Fruit fly (Drosophila melanogaster) whole organism: ENCODE results near the gene CG9673.

Experiments
- CG8478 ChIP-seq: fragments of >200 bp; optimal IDR thresholded peaks from 2 replicates; lab custom pipeline; 2018; ENCODE audit warnings: inconsistent platforms
- Dll ChIP-seq: fragments of >200 bp; optimal IDR thresholded peaks from 2 replicates; lab custom pipeline; 2017
- EcR ChIP-seq, 2 experiments: fragments of >200 bp; optimal IDR thresholded peaks; 2 replicates each; lab custom pipeline; 2017; ENCODE audit warnings: missing biosample characterization in 2 of 2, missing genetic modification characterization in 2 of 2, missing genetic modification reagents in 2 of 2
- pan ChIP-seq: fragments of >200 bp; optimal IDR thresholded peaks from 2 replicates; lab custom pipeline; 2017
- psq ChIP-seq: fragments of >200 bp; optimal IDR thresholded peaks from 2 replicates; lab custom pipeline; 2017
- usp ChIP-seq: fragments of >200 bp; optimal IDR thresholded peaks from 2 replicates; lab custom pipeline; 2017; ENCODE audit warnings: missing biosample characterization, missing genetic modification characterization, mixed read lengths

Gene CG9673

DNA sequence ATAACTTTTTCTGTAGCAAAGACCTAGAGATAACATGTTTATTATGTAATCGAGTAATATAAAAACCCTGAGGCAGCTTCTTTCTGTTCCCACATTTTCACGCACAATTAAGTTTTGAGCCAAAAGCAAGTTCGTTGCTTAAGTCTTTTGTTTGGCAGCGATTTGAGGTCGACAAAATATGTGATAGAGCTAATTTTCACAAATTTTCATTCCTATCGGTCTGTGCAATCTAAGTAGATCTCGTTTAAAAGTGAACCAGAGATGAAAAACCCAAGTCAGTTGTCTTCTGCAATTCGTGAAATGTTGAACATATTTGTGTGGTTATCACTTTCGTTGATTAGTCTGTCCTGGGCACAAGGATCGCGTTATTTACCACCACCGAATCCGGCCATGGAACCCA, 34.2 kb upstream of the CG9673 start, which contains the start of gene TwdlZ:
Gene TwdlZ, plus strand, starts transcription at position 301 of the 400 bp plus-strand sequence.
- TF ChIP-seq Dll = no peak
- TF ChIP-seq CG8478 (lab: Kevin White, UChicago) = no peak
- TF ChIP-seq EcR (GFP tag; optimal IDR thresholded peaks at IDR 0.05; lab: Kevin White, UChicago) = no peak
- no peak for TF ChIP-seq psq
- no peak for TF ChIP-seq usp (GFP tag; lab: Kevin White, UChicago)
- TF ChIP-seq pan (lab: Kevin White, UChicago) = no peak

- TF ChIP-seq usp (GFP tag; lab: Kevin White, UChicago) (no peak), Dll (no peak), pan (lab: Kevin White, UChicago) (no peak), psq (no peak), EcR (GFP tag; optimal IDR thresholded peaks at IDR 0.05; lab: Kevin White, UChicago) (no peak), CG8478 (lab: Kevin White, UChicago) (no peak)
Observed at dm6 chrX:16736180-16736579, 32.5 kb upstream of the CG9673 start.

DNA sequence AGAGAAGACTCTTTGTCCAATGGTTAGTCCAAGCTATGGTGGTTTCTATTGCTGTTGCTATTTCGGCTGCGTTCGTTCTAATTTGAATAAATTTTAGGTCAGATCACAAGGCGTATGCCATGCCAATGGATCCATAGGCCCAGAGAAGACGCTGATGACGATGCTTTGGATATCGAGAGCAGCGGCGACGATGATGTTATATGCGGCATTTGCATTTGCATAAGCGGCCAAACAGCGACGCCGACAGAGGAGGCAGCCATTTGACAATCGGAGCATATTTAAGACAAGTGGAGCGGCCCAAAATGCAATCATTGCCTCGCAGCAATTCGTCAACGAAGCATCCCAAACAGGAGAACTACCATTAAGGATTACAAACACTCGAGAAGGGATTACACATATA, 31.0 kb upstream of the CG9673 start, which contains the start of gene TwdlY:
Gene TwdlY, plus strand, starts transcription at position 301 of the 400 bp plus-strand sequence.
- TF ChIP-seq EcR (GFP tag; optimal IDR thresholded peaks at IDR 0.05; lab: Kevin White, UChicago) = no peak
- no peak for TF ChIP-seq usp (GFP tag; lab: Kevin White, UChicago)
- TF ChIP-seq pan (lab: Kevin White, UChicago) = no peak
- no peak for TF ChIP-seq psq
- no peak for TF ChIP-seq CG8478 (lab: Kevin White, UChicago)
- no peak for TF ChIP-seq Dll

- no peak for TF ChIP-seq pan (lab: Kevin White, UChicago)
- no peak for TF ChIP-seq Dll
- no peak for TF ChIP-seq EcR (GFP tag; optimal IDR thresholded peaks at IDR 0.05; lab: Kevin White, UChicago)
- no peak for TF ChIP-seq CG8478 (lab: Kevin White, UChicago)
- no peak for TF ChIP-seq psq
- no peak for TF ChIP-seq usp (GFP tag; lab: Kevin White, UChicago)
Observed at dm6 chrX:16733244-16733643, 29.6 kb upstream of the CG9673 start.

DNA sequence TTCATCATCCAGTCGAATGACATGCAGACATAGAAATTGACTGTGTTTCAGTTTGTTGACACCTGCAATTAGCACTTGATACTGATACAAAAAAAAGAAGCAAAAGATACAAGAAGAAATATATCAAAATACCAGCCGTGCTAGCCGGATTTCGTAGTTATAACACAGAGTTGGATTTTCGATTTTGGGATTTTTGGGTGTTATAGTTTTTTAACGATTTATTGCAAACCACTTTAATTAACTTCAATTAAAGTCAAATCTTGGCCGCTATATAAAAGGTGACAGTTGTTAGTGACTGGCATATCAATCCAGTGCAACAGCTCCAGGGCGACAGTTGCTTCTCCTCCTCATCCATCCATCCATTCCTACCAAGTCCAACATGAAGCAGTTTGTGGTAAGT, 27.1 kb upstream of the CG9673 start, which contains the start of gene TwdlX:
Gene TwdlX, plus strand, starts transcription at position 301 of the 400 bp plus-strand sequence.
- no peak for TF ChIP-seq psq
- no peak for TF ChIP-seq CG8478 (lab: Kevin White, UChicago)
- no peak for TF ChIP-seq pan (lab: Kevin White, UChicago)
- no peak for TF ChIP-seq usp (GFP tag; lab: Kevin White, UChicago)

dm6 chrX:16724544-16724943, 20.9 kb upstream of the CG9673 start:
- TF ChIP-seq Dll = no peak
- TF ChIP-seq EcR (GFP tag; optimal IDR thresholded peaks at IDR 0.05; lab: Kevin White, UChicago) = no peak
- TF ChIP-seq pan (lab: Kevin White, UChicago) = no peak
- TF ChIP-seq psq = no peak
- TF ChIP-seq usp (GFP tag; lab: Kevin White, UChicago) = no peak
- TF ChIP-seq CG8478 (lab: Kevin White, UChicago) = no peak

- TF ChIP-seq usp (GFP tag; lab: Kevin White, UChicago) (no peak), pan (lab: Kevin White, UChicago) (peak; percentile 71), Dll (peak; percentile 84)
Observed at dm6 chrX:16723203-16724173, 19.8 kb upstream of the CG9673 start.

DNA sequence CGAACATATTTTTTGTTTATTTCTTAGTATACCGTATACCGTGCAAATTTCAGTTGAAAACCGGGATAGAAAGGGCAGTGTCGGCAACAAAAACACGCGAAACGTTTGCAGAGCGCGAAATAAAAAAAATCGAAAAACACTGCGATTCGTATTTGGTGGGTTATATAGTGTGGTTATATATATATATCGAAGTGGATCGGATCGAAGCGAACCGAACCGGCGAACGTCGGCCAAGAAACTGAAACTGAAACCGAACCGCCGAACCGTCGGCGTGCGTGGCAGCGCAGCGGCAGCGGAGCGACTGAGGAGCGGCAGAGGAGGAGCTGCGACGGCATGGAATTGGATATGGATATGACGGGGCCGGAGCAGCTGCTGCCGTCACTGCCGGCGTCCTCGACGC, 17.5 kb upstream of the CG9673 start, which contains the start of the genes CG32572 and CG34325:
Gene CG32572, plus strand, starts transcription at position 16 of the 400 bp plus-strand sequence.
Gene CG34325, minus strand, starts transcription at position 244 of the 400 bp plus-strand sequence.
- no peak for TF ChIP-seq Dll
- no peak for TF ChIP-seq CG8478 (lab: Kevin White, UChicago)
- no peak for TF ChIP-seq usp (GFP tag; lab: Kevin White, UChicago)
- TF ChIP-seq psq = no peak
- no peak for TF ChIP-seq EcR (GFP tag; optimal IDR thresholded peaks at IDR 0.05; lab: Kevin White, UChicago)
- TF ChIP-seq pan (lab: Kevin White, UChicago) = no peak

- TF ChIP-seq pan (lab: Kevin White, UChicago) (no peak), CG8478 (lab: Kevin White, UChicago) (no peak), psq (no peak)
Observed at dm6 chrX:16718169-16718723, 14.6 kb upstream of the CG9673 start.

DNA sequence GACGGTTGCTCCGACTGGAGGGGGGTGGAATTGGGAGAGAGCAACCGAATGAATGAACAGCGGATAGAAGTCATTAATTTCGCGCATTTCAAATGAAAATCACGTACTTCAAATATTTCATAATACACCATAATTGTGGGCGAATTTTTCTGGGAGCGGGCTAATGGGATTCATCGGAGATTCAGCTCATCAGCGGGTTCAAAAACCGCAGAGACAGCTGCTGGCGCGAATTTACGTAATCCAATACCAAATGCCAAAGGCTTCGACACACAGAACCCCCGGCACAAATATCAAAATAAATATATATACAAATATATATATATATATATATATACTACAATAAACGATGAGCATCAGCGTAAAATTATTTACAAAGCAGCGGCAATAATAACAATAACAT, 13.0 kb upstream of the CG9673 start:
- TF ChIP-seq usp (GFP tag; lab: Kevin White, UChicago) = no peak
- no peak for TF ChIP-seq CG8478 (lab: Kevin White, UChicago)
- no peak for TF ChIP-seq psq
- no peak for TF ChIP-seq pan (lab: Kevin White, UChicago)
- no peak for TF ChIP-seq Dll
- no peak for TF ChIP-seq EcR (GFP tag; optimal IDR thresholded peaks at IDR 0.05; lab: Kevin White, UChicago)

DNA sequence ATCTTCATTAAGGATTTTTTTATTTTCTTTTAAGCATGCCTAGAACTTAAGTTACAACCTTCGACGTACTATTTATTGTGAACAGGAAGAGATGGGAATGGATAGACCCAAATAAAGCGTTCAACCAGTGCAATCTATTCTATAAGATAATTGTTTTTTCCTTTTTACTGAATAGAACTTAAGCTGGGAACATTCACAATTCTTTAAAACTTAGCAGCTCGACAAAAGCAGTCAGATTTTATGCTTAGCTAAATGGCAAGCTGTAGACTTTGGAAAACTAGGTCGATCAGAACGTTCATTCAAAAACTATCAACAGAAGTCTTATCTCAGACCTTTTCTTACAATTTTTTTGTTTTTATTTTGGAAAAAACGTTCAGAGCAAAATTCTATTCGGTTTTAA, 7.3 kb upstream of the CG9673 start, which contains the start of gene CG13008:
Gene CG13008, plus strand, starts transcription at position 301 of the 400 bp plus-strand sequence.
- TF ChIP-seq pan (lab: Kevin White, UChicago) (no peak), Dll (no peak), psq (no peak), CG8478 (lab: Kevin White, UChicago) (no peak), EcR (GFP tag; optimal IDR thresholded peaks at IDR 0.05; lab: Kevin White, UChicago) (no peak), usp (GFP tag; lab: Kevin White, UChicago) (no peak)

dm6 chrX:16706774-16707173, 3.1 kb upstream of the CG9673 start, which contains the start of gene CG9672:
Gene CG9672, minus strand, starts transcription at chrX:16706874.
- TF ChIP-seq CG8478 (lab: Kevin White, UChicago) (no peak), psq (no peak), usp (GFP tag; lab: Kevin White, UChicago) (no peak), pan (lab: Kevin White, UChicago) (no peak), Dll (no peak), EcR (GFP tag; optimal IDR thresholded peaks at IDR 0.05; lab: Kevin White, UChicago) (no peak)
